Fruit fly (Drosophila melanogaster) whole organism, embryonic: Measurements from ENCODE around the gene Plod.

Experiments used
- Atf3 ChIP-seq: fragments of 200-800 bp; sonication (Bioruptor generic); optimal IDR thresholded peaks from 3 replicates; lab custom pipeline; 2016; ENCODE audit warnings: missing biosample characterization, missing genetic modification characterization
- CG11398 ChIP-seq: fragments of 200-800 bp; sonication (Bioruptor generic); optimal IDR thresholded peaks from 2 replicates; lab custom pipeline; 2016; ENCODE audit warnings: missing biosample characterization, missing genetic modification characterization
- CG12299 ChIP-seq: fragments of 200-800 bp; sonication (Bioruptor generic); optimal IDR thresholded peaks from 2 replicates; lab custom pipeline; 2018; ENCODE audit warnings: missing biosample characterization, mild to moderate bottlenecking, missing genetic modification characterization
- CG13123 ChIP-seq: fragments of 200-800 bp; sonication (Bioruptor generic); optimal IDR thresholded peaks from 2 replicates; lab custom pipeline; 2016; ENCODE audit warnings: missing biosample characterization, missing genetic modification characterization
- CG13287 ChIP-seq: fragments of 200-800 bp; sonication (Bioruptor generic); IDR thresholded peaks from 2 replicates; pipeline ENCODE4 v1.3.6; 2022; ENCODE audit warnings: missing biosample characterization, missing genetic modification characterization; ENCODE audit not compliant: partially characterized antibody
- CG13624 ChIP-seq: fragments of 200-800 bp; sonication (Bioruptor generic); optimal IDR thresholded peaks from 2 replicates; lab custom pipeline; 2016; ENCODE audit warnings: missing biosample characterization, missing genetic modification characterization
- CG2129 ChIP-seq: fragments of 200-800 bp; sonication (Bioruptor generic); IDR thresholded peaks from 2 replicates; pipeline ENCODE4 v1.3.6; 2022; ENCODE audit warnings: missing biosample characterization, missing genetic modification characterization; ENCODE audit not compliant: partially characterized antibody
- CG30403 ChIP-seq: fragments of 200-800 bp; sonication (Bioruptor generic); optimal IDR thresholded peaks from 3 replicates; lab custom pipeline; 2016; ENCODE audit warnings: missing biosample characterization, missing genetic modification characterization
- CG43689 ChIP-seq: fragments of 200-800 bp; sonication (Bioruptor generic); IDR thresholded peaks from 2 replicates; pipeline ENCODE4 v1.3.6; 2022; ENCODE audit warnings: missing biosample characterization, missing genetic modification characterization
- CG4617 ChIP-seq: fragments of 200-800 bp; sonication (Bioruptor generic); optimal IDR thresholded peaks from 3 replicates; lab custom pipeline; 2016; ENCODE audit warnings: missing biosample characterization, missing genetic modification characterization, borderline replicate concordance
- CG8359 ChIP-seq: fragments of 200-800 bp; sonication (Bioruptor generic); optimal IDR thresholded peaks from 2 replicates; lab custom pipeline; 2017; ENCODE audit warnings: missing biosample characterization, mild to moderate bottlenecking, missing genetic modification characterization, borderline replicate concordance
- CG9797 ChIP-seq: fragments of 200-800 bp; sonication (Bioruptor generic); optimal IDR thresholded peaks from 3 replicates; lab custom pipeline; 2018; ENCODE audit warnings: missing biosample characterization, mild to moderate bottlenecking, missing genetic modification characterization
- D ChIP-seq, 2 experiments: fragments of 200-800 bp in 1 of 2; fragments of >200 bp in 1 of 2; sonication (Bioruptor generic) in 1 of 2; optimal IDR thresholded peaks; 2 replicates in 1 of 2; 3 replicates in 1 of 2; lab custom pipeline; 2017; ENCODE audit warnings: mild to moderate bottlenecking in 1 of 2, missing biosample characterization in 1 of 2, missing genetic modification characterization in 1 of 2, missing genetic modification reagents in 1 of 2
- Dp ChIP-seq: fragments of 200-800 bp; sonication (Bioruptor generic); optimal IDR thresholded peaks from 2 replicates; lab custom pipeline; 2018; ENCODE audit warnings: missing biosample characterization, mild to moderate bottlenecking, missing genetic modification characterization, moderate library complexity
- E2f2 ChIP-seq: fragments of 200-800 bp; sonication (Bioruptor generic); IDR thresholded peaks from 2 replicates; pipeline ENCODE4 v1.3.6; 2022; ENCODE audit warnings: missing biosample characterization, missing genetic modification characterization
- Elba2 ChIP-seq: fragments of 200-800 bp; sonication (Bioruptor generic); optimal IDR thresholded peaks from 3 replicates; lab custom pipeline; 2016; ENCODE audit warnings: missing biosample characterization, missing genetic modification characterization
- HHEX ChIP-seq: fragments of 200-800 bp; sonication (Bioruptor generic); optimal IDR thresholded peaks from 3 replicates; lab custom pipeline; 2017; ENCODE audit warnings: missing biosample characterization, mild to moderate bottlenecking, missing genetic modification characterization, missing genetic modification reagents
- HLHmδ ChIP-seq: fragments of 200-800 bp; sonication (Bioruptor generic); optimal IDR thresholded peaks from 2 replicates; lab custom pipeline; 2018; ENCODE audit warnings: missing biosample characterization, mild to moderate bottlenecking, missing genetic modification characterization, moderate library complexity
- Hand ChIP-seq: fragments of 200-800 bp; sonication (Bioruptor generic); optimal IDR thresholded peaks from 2 replicates; lab custom pipeline; 2017; ENCODE audit warnings: mild to moderate bottlenecking, missing biosample characterization, missing genetic modification reagents, missing genetic modification characterization
- MBD-R2 ChIP-seq: fragments of 200-800 bp; sonication (Bioruptor generic); IDR thresholded peaks from 2 replicates; pipeline ENCODE4 v1.3.6; 2022; ENCODE audit warnings: missing biosample characterization, missing genetic modification characterization
- MESR4 ChIP-seq: fragments of 200-800 bp; sonication (Bioruptor generic); optimal IDR thresholded peaks from 2 replicates; lab custom pipeline; 2018; ENCODE audit warnings: missing biosample characterization, mild to moderate bottlenecking, missing genetic modification characterization, moderate library complexity
- Med ChIP-seq: fragments of 200-800 bp; sonication (Bioruptor generic); peaks from one replicate; lab custom pipeline; 2016; ENCODE audit warnings: missing biosample characterization, missing genetic modification characterization, mild to moderate bottlenecking, inconsistent platforms, moderate library complexity
- Myb ChIP-seq: fragments of 200-800 bp; sonication (Bioruptor generic); optimal IDR thresholded peaks from 2 replicates; lab custom pipeline; 2016; ENCODE audit warnings: missing biosample characterization, missing genetic modification characterization
- Neu2 ChIP-seq: fragments of 200-800 bp; sonication (Bioruptor generic); optimal IDR thresholded peaks from 3 replicates; lab custom pipeline; 2016; ENCODE audit warnings: missing biosample characterization, missing genetic modification characterization, borderline replicate concordance
- abd-A ChIP-seq: fragments of 200-800 bp; sonication (Bioruptor generic); optimal IDR thresholded peaks from 3 replicates; lab custom pipeline; 2019; ENCODE audit warnings: missing biosample characterization, mild to moderate bottlenecking, missing genetic modification characterization, moderate library complexity
- bbx ChIP-seq: fragments of 200-800 bp; sonication (Bioruptor generic); IDR thresholded peaks from 2 replicates; pipeline ENCODE4 v1.3.6; 2022; ENCODE audit warnings: missing biosample characterization, missing genetic modification characterization; ENCODE audit not compliant: partially characterized antibody
- crp ChIP-seq, 2 experiments: fragments of 200-800 bp; sonication (Bioruptor generic); optimal IDR thresholded peaks; 2 replicates in 1 of 2; 3 replicates in 1 of 2; lab custom pipeline; 2017; ENCODE audit warnings: missing biosample characterization in 2 of 2, missing genetic modification characterization in 2 of 2, mild to moderate bottlenecking in 1 of 2, moderate library complexity in 1 of 2
- gfzf ChIP-seq: fragments of 200-800 bp; sonication (Bioruptor generic); optimal IDR thresholded peaks from 2 replicates; lab custom pipeline; 2016; ENCODE audit warnings: missing biosample characterization, mild to moderate bottlenecking, missing genetic modification characterization, moderate library complexity
- hbn ChIP-seq: fragments of 200-800 bp; sonication (Bioruptor generic); IDR thresholded peaks from 2 replicates; pipeline ENCODE4 v1.3.6; 2022; ENCODE audit warnings: missing biosample characterization, missing genetic modification characterization; ENCODE audit not compliant: partially characterized antibody
- hth ChIP-seq: fragments of >200 bp; optimal IDR thresholded peaks from 2 replicates; lab custom pipeline; 2017; ENCODE audit warnings: inconsistent platforms
- insv ChIP-seq, 2 experiments: fragments of 200-800 bp; sonication (Bioruptor generic); optimal IDR thresholded peaks; 3 replicates each; lab custom pipeline; 2016 to 2018; ENCODE audit warnings: missing biosample characterization in 2 of 2, missing genetic modification characterization in 2 of 2
- mam ChIP-seq: fragments of 200-800 bp; sonication (Bioruptor generic); optimal IDR thresholded peaks from 3 replicates; lab custom pipeline; 2016; ENCODE audit warnings: missing biosample characterization, missing genetic modification characterization
- org-1 ChIP-seq: fragments of 200-800 bp; sonication (Bioruptor generic); optimal IDR thresholded peaks from 2 replicates; lab custom pipeline; 2017; ENCODE audit warnings: missing biosample characterization, missing genetic modification characterization
- otp ChIP-seq: fragments of 200-800 bp; sonication (Bioruptor generic); IDR thresholded peaks from 3 replicates; pipeline ENCODE4, ENCODE4 v1.3.6; 2022; ENCODE audit warnings: missing biosample characterization, missing genetic modification characterization
- pfk ChIP-seq: fragments of 200-800 bp; sonication (Bioruptor generic); optimal IDR thresholded peaks from 2 replicates; lab custom pipeline; 2018; ENCODE audit warnings: missing biosample characterization, mild to moderate bottlenecking, missing genetic modification characterization, moderate library complexity
- pnt ChIP-seq: fragments of 200-800 bp; sonication (Bioruptor generic); optimal IDR thresholded peaks from 3 replicates; lab custom pipeline; 2016; ENCODE audit warnings: missing biosample characterization, missing genetic modification characterization
- pzg ChIP-seq: fragments of 200-800 bp; sonication (Bioruptor generic); optimal IDR thresholded peaks from 3 replicates; lab custom pipeline; 2018; ENCODE audit warnings: missing biosample characterization, mild to moderate bottlenecking, missing genetic modification characterization, moderate library complexity
- stwl ChIP-seq: fragments of 200-800 bp; sonication (Bioruptor generic); optimal IDR thresholded peaks from 3 replicates; lab custom pipeline; 2018; ENCODE audit warnings: missing biosample characterization, mild to moderate bottlenecking, missing genetic modification characterization, moderate library complexity
- trem ChIP-seq: fragments of 200-800 bp; optimal IDR thresholded peaks from 3 replicates; lab custom pipeline; 2019; ENCODE audit warnings: missing biosample characterization, mild to moderate bottlenecking, missing genetic modification characterization, moderate library complexity
- tup ChIP-seq: fragments of 200-800 bp; sonication (Bioruptor generic); optimal IDR thresholded peaks from 2 replicates; lab custom pipeline; 2016; ENCODE audit warnings: missing biosample characterization, mild to moderate bottlenecking, missing genetic modification characterization, moderate library complexity
- unc-4 ChIP-seq: fragments of 200-800 bp; sonication (Bioruptor generic); IDR thresholded peaks from 2 replicates; pipeline ENCODE4 v1.3.6; 2022; ENCODE audit warnings: missing biosample characterization, missing genetic modification characterization; ENCODE audit not compliant: partially characterized antibody
- wdn ChIP-seq: fragments of 200-800 bp; sonication (Bioruptor generic); IDR thresholded peaks from 2 replicates; pipeline ENCODE4 v1.3.6; 2022; ENCODE audit warnings: missing biosample characterization, missing genetic modification characterization
- yki ChIP-seq: fragments of >200 bp; optimal IDR thresholded peaks from 3 replicates; lab custom pipeline; 2018

Gene Plod

DNA sequence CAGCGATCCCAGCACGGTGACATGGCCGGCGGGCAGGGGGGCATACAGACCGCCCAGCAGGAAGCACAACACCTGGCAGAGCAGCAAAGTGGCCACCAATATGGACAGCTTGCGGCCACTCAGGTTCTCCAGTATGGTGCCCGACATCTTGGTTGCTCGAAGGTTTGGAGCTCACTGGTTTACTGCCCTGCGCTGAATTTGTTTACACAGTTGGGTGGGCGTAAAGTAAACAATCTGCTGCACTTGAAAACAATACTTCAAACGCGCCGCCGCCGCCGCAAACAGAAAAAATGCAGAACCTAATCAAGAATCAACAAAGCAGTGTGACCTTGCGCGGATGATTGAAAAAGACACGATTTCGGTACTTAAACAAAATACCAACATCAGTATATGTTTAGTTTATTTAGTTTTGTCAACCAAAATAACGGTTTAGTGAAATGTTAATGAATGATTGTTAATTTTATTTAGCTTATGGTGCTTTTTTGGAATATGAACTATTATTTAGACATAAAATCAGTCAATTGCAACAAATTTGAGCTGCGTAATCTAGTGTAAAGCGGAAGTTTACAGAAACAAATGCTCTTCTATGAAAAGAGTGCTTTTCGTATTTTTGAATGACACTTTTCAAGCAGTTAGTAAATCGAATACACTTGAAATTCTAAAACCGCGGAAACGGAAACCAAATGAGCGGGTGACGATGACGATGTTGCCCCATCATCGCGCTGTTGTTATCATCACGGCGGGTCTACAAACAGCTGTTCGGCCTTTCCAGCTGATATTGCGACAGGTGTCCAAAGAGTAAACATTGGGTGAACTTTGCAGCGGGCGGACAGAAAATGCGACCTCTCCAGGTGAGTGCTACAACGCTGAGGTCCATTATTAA lies 36.3 kb downstream of the Plod start, which contains the start of the genes wls and Adck5 (continued):
- TF ChIP-seq CG2129 (GFP tag; lab: Robert Waterston, UW) (no peak), wdn (GFP tag; lab: Robert Waterston, UW) (0 out of 2 replicates have a peak, but pooled peaks have one; percentile 13), otp (0 out of 3 replicates have a peak, but pooled peaks have one; percentile 27), HLHmδ (peak; percentile 44), hth (no peak), Atf3 (GFP tag; lab: Kevin White, UChicago) (no peak), unc-4 (GFP tag; lab: Robert Waterston, UW) (no peak), HHEX (peak; percentile 58), trem (peak; percentile 5)

DNA sequence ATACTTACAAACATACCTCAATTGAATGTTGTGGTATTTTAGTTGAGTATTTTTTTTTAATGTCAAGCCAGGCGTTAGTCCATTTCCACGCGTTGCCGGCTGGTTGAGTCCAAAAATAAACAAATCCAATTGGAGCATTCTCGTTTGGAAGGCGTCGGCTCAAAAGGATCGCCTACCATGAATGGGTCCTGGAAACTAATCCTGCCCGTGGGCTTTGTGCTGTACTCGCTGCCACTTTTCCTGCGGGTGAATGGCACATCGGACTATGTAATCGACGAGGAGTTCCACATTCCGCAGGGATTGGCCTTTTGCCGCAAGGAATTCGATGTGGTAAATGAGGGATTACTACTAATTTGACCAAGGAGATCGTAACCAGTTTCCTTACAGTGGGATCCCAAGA lies 40.9 kb downstream of the Plod start, which contains the start of gene Alg10:
TSS of gene Alg10 (plus strand) at position 73 of the 400 bp plus-strand sequence.
- TF ChIP-seq pzg (GFP tag; lab: Kevin White, UChicago) = peak; percentile 32
- no peak for TF ChIP-seq Hand
- TF ChIP-seq CG13624 (GFP tag; lab: Kevin White, UChicago) = no peak
- peak in 1 of 2 experiments; percentile 90 for TF ChIP-seq insv (GFP tag; optimal IDR thresholded peaks at IDR 0.05; lab: Kevin White, UChicago)
- TF ChIP-seq crp (GFP tag; optimal IDR thresholded peaks at IDR 0.05; lab: Kevin White, UChicago) = peak in 1 of 2 experiments; percentile 51
- TF ChIP-seq hbn (GFP tag; lab: Robert Waterston, UW) = no peak
- TF ChIP-seq yki = no peak
- TF ChIP-seq pnt (GFP tag; lab: Kevin White, UChicago) = no peak
- no peak for TF ChIP-seq tup
- TF ChIP-seq Elba2 (GFP tag; lab: Kevin White, UChicago) = peak; percentile 38
- peak; percentile 23 for TF ChIP-seq MESR4
- peak; percentile 7 for TF ChIP-seq CG4617
- peak; percentile 30; the same call in 1 of the 2 replicates for TF ChIP-seq E2f2 (GFP tag; lab: Robert Waterston, UW)
- no peak for TF ChIP-seq CG11398 (GFP tag; lab: Kevin White, UChicago)
- peak; percentile 63 for TF ChIP-seq Med (GFP tag; lab: Kevin White, UChicago)
- no peak for TF ChIP-seq pfk (GFP tag; lab: Kevin White, UChicago)
- no peak for TF ChIP-seq org-1
- TF ChIP-seq Myb = peak; percentile 34
- peak; percentile 13; the same call in 1 of the 2 replicates for TF ChIP-seq bbx
- TF ChIP-seq D (optimal IDR thresholded peaks at IDR 0.05; lab: Kevin White, UChicago) = no peak
- no peak for TF ChIP-seq D (GFP tag; optimal IDR thresholded peaks at IDR 0.05; lab: Kevin White, UChicago)
- TF ChIP-seq CG8359 (GFP tag; lab: Kevin White, UChicago) = no peak
- TF ChIP-seq CG43689 (GFP tag; lab: Robert Waterston, UW) = 0 out of 2 replicates have a peak, but pooled peaks have one; percentile 22
- TF ChIP-seq abd-A (tag; lab: Kevin White, UChicago) = no peak
- peak; percentile 95 for TF ChIP-seq Neu2 (GFP tag; lab: Kevin White, UChicago)
- TF ChIP-seq CG30403 (GFP tag; lab: Kevin White, UChicago) = no peak
- TF ChIP-seq CG9797 (GFP tag; lab: Kevin White, UChicago) = peak; percentile 52
- no peak for TF ChIP-seq mam (GFP tag; lab: Kevin White, UChicago)
- no peak for TF ChIP-seq CG12299 (tag; lab: Kevin White, UChicago)
- peak; percentile 69 for TF ChIP-seq MBD-R2 (GFP tag; lab: Robert Waterston, UW)
- peak; percentile 80 for TF ChIP-seq stwl
- peak; percentile 33; the same call in 1 of the 2 replicates for TF ChIP-seq CG13287 (GFP tag; lab: Robert Waterston, UW)
- no peak for TF ChIP-seq CG13123
- TF ChIP-seq gfzf (GFP tag; lab: Kevin White, UChicago) = peak; percentile 77
- peak; percentile 24 for TF ChIP-seq Dp (GFP tag; lab: Kevin White, UChicago)
- TF ChIP-seq, all 482 proteins: peak for 18
